Fruit fly (Drosophila melanogaster): ENCODE measurements around the gene CG46397.

The CG46397 gene

DNA sequence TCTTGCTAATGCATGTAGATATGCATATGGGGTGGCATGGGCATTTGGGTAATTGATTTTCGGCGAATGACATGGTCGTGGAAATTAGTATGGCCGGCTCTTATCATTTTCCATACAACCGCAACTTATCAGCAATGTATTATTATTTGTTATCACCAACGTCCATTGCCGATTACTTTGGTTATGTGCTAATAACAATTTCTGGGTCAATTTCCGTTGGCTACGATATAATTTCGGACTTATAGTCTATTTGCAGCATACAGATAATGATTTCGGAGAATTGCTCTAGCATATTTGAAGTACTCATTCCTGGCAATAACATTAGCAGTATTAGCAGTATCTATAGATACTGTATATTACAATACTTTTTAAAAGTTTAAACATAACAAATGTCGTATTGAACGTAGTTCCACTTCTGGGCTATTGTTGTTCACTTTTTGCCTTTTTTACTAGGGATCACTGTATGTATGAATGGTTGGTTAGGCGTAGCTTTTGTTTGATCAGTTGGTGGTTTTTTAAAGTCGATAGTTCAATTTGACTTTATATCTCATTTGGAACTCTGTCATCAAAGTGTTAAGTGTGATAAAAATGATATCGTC is at the start of gene CG46397:
Gene CG46397, plus strand, starts transcription at position 549 of the 599 bp plus-strand sequence.
- TF ChIP-seq usp (GFP tag; optimal IDR thresholded peaks at IDR 0.05), result no peak

DNA sequence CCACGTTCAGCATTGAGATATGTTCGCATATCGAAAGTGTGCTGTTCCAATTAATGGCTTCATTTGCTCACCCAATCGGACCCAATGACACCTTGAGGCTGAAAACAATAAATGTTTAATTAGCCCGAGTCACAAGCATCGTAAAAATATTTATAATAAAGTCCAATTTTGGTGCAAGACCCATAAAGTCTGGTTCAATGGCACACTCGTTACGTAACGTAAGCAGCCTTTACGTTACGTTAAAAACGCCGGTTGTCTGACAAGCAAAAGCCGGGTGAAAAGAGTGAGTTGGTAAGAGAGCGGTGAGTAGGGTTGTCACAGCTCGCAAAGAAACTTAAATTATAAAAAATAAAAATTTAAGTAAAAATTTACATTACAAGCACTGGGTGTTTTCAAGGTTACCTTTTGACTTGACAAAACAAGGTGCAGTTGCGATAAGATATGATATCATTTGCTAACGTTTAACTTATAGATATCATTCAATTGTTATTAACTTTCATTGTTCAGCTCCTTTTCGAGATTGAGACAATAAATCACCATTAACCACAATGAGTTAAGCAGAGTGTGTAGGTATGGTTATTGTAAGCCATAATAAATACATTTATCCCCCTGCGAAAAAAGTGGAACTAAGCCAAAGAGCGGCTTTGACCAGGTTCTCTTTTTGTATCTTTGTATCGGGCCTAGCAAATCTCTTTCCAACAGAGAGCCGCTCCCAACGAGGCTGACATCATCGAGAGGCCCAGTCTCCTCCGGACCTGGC is 48.9 kb upstream of the CG46397 start:
- no peak for TF ChIP-seq usp (GFP tag; optimal IDR thresholded peaks at IDR 0.05)
- no peak for TF ChIP-seq pan (optimal IDR thresholded peaks at IDR 0.05)
- no peak for TF ChIP-seq CG8478 (optimal IDR thresholded peaks at IDR 0.05)
- TF ChIP-seq EcR (GFP tag; optimal IDR thresholded peaks at IDR 0.05), result no peak

DNA sequence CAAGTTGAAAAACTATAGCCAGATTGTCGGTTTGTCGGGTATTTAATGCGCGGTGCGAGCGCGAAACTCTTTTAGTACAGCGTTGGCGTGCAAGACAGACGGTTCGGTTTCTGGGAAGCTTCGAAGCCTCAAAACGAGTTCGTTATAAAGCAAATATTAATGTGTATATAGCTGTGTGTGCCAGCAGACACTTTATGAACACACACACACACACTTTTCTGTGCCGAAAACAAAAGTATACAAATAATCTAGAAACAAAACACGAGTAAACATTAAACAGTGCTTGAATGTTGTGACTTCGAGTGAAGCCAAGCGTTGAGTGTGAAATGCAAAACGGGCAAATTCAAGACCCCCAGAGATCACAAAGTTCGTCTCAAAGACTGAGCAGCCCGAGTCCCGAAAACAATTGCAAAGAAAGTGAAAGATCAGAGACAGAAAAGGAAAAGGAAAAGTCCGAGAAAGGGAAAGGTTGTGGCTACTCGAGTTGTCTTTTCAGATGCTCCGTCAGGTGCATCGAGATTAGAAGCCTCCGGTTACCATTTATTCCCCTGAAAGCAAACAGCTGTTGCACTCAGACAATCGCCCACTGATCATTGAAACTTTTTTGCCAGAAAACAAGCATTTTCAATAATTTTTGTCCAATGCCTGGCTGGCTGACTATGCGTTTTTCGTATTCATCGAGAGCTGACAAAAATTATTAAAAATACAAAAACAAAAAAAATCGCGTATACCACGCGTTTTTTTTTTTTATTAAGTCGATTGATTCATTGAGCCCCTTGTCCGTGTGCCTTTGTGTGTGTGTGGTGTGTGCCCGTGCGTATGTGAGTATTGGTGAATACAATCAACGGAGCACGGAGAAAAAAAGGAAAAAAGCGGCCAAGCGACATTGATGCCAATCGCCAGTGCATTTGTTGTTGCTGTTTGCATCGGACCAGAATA is 48.1 kb upstream of the CG46397 start, which contains the start of gene CG34398:
Gene CG34398, plus strand, starts transcription at position 73 of the 939 bp plus-strand sequence.
- no peak for TF ChIP-seq psq (optimal IDR thresholded peaks at IDR 0.05)
- TF ChIP-seq Dll (optimal IDR thresholded peaks at IDR 0.05), result no peak
- no peak for TF ChIP-seq CG8478 (optimal IDR thresholded peaks at IDR 0.05)

DNA sequence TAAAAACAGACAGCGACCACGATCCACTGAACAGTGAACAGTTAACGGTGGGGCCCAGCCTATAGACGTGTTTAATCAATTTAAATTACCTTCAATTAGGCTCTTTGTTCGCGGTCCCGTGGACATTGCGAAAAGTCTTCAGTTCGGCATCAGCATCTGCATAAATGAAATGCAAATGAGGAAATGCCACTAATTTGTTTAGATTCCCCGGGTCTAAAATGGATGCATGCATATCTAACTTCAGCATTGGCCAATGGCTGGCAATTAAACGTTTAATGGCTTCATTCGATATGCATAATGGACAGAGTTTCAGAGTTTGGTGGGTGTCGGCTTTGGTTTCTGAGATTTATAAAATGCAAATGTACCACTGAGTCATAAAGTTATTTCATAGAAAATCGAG is 45.2 kb upstream of the CG46397 start:
- no peak for TF ChIP-seq pan (optimal IDR thresholded peaks at IDR 0.05)

DNA sequence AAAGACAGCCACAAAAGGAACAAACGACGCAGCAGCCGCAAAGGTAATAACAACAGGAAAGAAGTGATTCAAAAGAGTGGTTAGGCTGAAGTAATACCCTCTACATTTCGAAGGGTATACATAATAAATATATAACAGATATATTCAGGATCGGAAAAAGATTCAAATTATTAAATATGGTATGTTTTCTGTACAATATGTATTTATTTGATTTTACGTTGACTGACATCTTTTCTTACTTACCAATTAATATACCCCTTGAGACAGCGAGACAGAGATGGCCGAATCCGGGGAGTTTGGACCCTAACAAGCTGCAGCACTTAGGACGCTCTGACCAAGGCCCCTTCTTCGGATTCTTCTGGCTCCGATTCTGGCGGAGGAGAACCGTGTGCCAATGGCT is 40.8 kb upstream of the CG46397 start:
- TF ChIP-seq usp (GFP tag; optimal IDR thresholded peaks at IDR 0.05) (no peak), pan (optimal IDR thresholded peaks at IDR 0.05) (no peak), EcR (GFP tag; optimal IDR thresholded peaks at IDR 0.05) (no peak), psq (optimal IDR thresholded peaks at IDR 0.05) (no peak), Dll (optimal IDR thresholded peaks at IDR 0.05) (no peak), CG8478 (optimal IDR thresholded peaks at IDR 0.05) (no peak)

DNA sequence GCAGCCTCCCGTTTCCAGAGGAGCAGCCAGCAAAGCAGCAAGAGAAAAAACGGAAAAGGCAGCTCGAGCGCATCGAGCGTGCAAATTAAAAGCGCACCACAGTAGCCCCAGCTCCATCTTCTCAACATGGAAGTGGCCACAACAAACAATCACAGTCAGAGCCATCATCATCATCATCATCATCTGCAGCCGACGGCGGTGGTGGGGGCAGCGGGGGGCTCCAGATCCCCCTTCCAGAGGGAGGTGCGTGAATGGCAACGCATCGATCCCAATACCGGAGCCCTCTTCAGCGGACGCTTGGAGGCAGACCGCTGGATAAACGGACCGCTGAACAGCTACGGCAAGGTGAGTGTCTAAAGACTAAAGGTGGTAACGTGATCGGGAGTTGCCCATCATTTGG is 31.4 kb upstream of the CG46397 start:
- TF ChIP-seq usp (GFP tag; optimal IDR thresholded peaks at IDR 0.05), result no peak
- peak; percentile 14 for TF ChIP-seq Dll (optimal IDR thresholded peaks at IDR 0.05)

DNA sequence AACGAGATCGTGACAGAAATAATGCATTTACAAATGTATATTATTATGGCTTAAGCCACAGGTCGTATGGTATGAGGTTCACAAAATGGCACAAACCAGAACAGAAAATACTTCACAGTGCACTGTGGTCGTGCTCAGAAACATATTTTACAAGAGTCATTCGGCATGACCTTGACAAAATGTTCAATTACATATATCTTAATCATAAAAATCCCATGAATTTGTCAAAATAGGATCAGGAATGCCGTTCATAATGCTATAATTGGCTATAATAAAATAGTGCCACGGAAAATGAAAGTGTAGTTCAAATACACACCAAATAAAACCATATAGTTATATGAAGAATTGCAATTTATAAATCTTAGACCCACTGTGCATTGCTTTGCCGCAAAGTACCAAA is 27.4 kb upstream of the CG46397 start:
- TF ChIP-seq psq (optimal IDR thresholded peaks at IDR 0.05) (no peak), usp (GFP tag; optimal IDR thresholded peaks at IDR 0.05) (no peak), EcR (GFP tag; optimal IDR thresholded peaks at IDR 0.05) (no peak), Dll (optimal IDR thresholded peaks at IDR 0.05) (no peak), CG8478 (optimal IDR thresholded peaks at IDR 0.05) (no peak), pan (optimal IDR thresholded peaks at IDR 0.05) (no peak)

DNA sequence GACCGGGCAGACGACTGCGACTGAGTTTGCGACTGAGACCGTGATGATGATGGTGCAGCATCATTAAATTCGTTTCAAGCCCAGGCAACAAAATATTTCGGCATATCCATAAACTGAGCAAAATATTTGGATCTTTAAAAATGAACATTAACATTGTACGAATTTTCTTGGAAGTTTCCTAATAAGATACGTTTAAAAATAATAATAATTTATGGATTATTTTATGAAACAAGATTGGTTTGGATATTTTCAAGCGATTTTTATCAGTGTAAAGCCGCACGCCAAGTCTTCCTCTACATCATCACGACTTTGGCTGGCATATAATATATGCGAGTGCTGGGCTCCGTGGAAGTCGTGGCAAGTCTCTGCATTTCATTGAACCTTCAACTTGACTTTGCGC is 26.8 kb upstream of the CG46397 start:
- TF ChIP-seq usp (GFP tag; optimal IDR thresholded peaks at IDR 0.05) (no peak), CG8478 (optimal IDR thresholded peaks at IDR 0.05) (no peak), EcR (GFP tag; optimal IDR thresholded peaks at IDR 0.05) (no peak), pan (optimal IDR thresholded peaks at IDR 0.05) (no peak)

DNA sequence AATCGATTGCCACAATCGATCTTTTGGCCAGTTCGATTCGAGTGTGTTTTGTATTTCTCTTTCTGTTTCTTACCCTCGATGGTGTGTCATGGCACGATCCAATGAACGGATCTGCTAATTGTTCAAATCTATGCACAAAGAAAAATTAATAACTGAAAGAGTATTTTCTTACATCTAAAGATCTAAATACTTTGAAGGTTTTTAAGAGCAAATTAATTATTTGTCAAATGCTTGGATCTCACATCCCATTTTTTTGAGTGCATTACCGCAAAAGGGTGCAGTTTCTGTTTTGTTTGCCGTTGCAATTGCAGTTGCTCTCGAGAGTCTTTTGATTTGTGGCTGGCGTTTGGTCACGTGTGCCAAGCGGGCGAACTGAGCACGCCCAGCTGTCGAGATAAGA is 25.1 kb upstream of the CG46397 start:
- TF ChIP-seq usp (GFP tag; optimal IDR thresholded peaks at IDR 0.05) (no peak), psq (optimal IDR thresholded peaks at IDR 0.05) (no peak), pan (optimal IDR thresholded peaks at IDR 0.05) (no peak), CG8478 (optimal IDR thresholded peaks at IDR 0.05) (no peak), EcR (GFP tag; optimal IDR thresholded peaks at IDR 0.05) (no peak), Dll (optimal IDR thresholded peaks at IDR 0.05) (no peak)

DNA sequence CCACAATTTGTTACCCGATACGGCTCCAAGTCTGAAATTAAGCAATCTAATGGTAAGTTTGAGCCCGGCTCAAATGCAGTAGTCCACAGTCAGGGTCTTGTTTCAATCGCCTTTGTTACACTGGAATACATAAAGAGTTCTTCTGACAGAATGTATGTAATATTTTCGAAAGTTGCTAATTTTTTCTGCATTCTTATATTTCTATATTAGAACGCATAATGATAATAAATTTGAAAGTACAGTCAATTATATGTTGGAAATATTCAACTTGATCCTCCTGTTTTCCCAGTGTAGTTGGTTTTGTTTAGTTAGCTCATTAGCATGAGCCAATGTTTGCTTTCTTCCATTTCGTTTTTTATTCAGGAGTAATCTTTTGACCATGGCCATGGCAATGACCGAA is 23.7 kb upstream of the CG46397 start:
- no peak for TF ChIP-seq EcR (GFP tag; optimal IDR thresholded peaks at IDR 0.05)
- TF ChIP-seq usp (GFP tag; optimal IDR thresholded peaks at IDR 0.05), result no peak
- no peak for TF ChIP-seq Dll (optimal IDR thresholded peaks at IDR 0.05)
- no peak for TF ChIP-seq psq (optimal IDR thresholded peaks at IDR 0.05)
- TF ChIP-seq CG8478 (optimal IDR thresholded peaks at IDR 0.05), result no peak
- no peak for TF ChIP-seq pan (optimal IDR thresholded peaks at IDR 0.05)

DNA sequence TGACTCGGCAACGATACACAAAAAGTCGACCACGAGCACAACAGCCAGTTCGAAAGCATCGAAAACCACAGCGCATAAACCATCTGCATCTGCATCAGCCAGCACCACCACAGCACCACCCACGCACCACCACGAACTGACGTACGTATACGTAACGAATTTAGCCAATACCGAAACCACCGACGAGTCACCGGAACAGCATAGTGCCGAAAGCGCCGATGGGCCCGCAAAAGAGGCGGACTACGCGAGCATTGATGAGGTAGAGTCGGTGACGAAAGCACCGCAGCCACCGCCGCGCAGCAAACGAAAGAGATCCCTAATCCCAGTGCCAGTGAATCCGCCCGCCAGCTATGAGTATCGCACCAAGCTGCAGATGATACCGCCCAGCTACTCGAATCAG is 15.9 kb upstream of the CG46397 start:
- TF ChIP-seq EcR (GFP tag; optimal IDR thresholded peaks at IDR 0.05) (no peak), CG8478 (optimal IDR thresholded peaks at IDR 0.05) (no peak), psq (optimal IDR thresholded peaks at IDR 0.05) (no peak), Dll (optimal IDR thresholded peaks at IDR 0.05) (no peak), usp (GFP tag; optimal IDR thresholded peaks at IDR 0.05) (no peak), pan (optimal IDR thresholded peaks at IDR 0.05) (no peak)

DNA sequence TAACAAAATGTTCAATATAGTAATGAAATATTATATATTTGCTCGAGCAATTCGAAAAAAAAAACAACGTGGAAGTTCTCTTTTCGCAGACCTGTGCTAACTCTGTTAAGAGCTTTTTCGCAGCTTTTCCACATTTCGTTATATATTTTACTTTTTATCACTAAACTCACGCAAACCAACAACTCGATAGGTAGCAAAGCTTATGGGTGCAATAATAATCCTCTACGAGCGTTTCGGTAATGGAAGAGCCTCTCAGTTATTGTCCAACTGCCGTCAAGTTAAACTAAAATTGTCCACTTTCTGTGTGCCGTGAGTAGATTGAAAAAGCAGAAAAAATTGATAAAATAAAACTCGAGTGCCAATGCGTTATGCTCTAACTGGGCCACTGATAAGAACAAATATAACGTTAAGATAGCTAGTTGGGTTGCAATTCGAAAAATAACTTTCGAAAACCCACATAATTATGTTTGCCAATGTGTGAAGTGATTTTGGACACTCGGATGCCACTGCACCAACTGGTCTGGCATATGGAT is 13.3 kb upstream of the CG46397 start, which contains the start of gene Tsp29Fa:
Gene Tsp29Fa, plus strand, starts transcription at position 253 of the 533 bp plus-strand sequence.
- TF ChIP-seq CG8478 (optimal IDR thresholded peaks at IDR 0.05), result no peak
- TF ChIP-seq usp (GFP tag; optimal IDR thresholded peaks at IDR 0.05), result no peak
- no peak for TF ChIP-seq psq (optimal IDR thresholded peaks at IDR 0.05)
- TF ChIP-seq EcR (GFP tag; optimal IDR thresholded peaks at IDR 0.05), result no peak
- TF ChIP-seq Dll (optimal IDR thresholded peaks at IDR 0.05), result no peak
- no peak for TF ChIP-seq pan (optimal IDR thresholded peaks at IDR 0.05)
